Worm (Caenorhabditis elegans): ENCODE results near the gene rgs-2.

- TF ChIP-seq ama-1 (optimal IDR thresholded peaks at IDR 0.05) (no peak), F13C5.2 (tag; optimal IDR thresholded peaks at IDR 0.05) (no peak), flt-1 (GFP tag; IDR thresholded peaks at IDR 0.05) (no peak), tra-4 (tag; optimal IDR thresholded peaks at IDR 0.05) (no peak), hmg-4 (GFP tag; optimal IDR thresholded peaks at IDR 0.05) (no peak), pes-1 (GFP tag; IDR thresholded peaks at IDR 0.05) (no peak), sea-1 (GFP tag; conservative IDR thresholded peaks at IDR 0.05) (no peak), tbx-11 (GFP tag; IDR thresholded peaks at IDR 0.05) (no peak), hnd-1 (tag; optimal IDR thresholded peaks at IDR 0.05) (no peak), ceh-13 (GFP tag; optimal IDR thresholded peaks at IDR 0.05) (no peak)
These were observed 43.4 kb upstream of the rgs-2 start for ce11 chrX:12668941-12669501.

All from whole organism, early embryonic.